Worm (Caenorhabditis elegans) whole organism, L4/young adult: ENCODE data around the gene hda-2.

Source experiments
- dao-5 ChIP-seq: sonication (generic microtip); optimal IDR thresholded peaks from 2 replicates; lab custom pipeline; 2016; ENCODE audit warnings: missing genotype, missing genetic modification characterization, moderate library complexity, missing compliant biosample characterization
- him-1 ChIP-seq: sonication (generic microtip); optimal IDR thresholded peaks from 2 replicates; lab custom pipeline; 2016; ENCODE audit warnings: missing genotype, missing genetic modification reagents, missing genetic modification characterization, missing compliant biosample characterization

DNA sequence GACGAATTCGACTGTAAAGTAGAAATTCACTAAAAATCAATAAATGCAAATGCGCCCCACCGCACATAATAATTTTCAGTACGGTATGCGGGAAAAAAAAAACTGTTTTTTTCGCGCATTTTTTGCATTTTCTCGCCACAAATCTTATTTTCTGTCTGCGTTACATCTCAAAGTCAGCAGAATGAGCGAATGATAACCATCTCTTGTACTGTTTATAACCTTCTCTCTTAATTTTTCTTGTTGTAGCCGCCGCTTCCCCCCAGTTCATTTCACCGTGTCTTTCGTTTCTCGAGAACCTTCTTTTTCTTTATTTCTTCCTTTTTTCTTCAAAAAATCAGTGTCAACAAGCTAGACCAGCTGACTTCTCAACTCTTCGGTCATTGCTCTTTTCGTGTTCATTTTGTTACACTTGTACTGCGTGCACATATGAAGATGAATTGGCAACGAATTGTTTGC is 6.8 kb downstream of the hda-2 start:
- no peak for TF ChIP-seq dao-5
- TF ChIP-seq him-1 (tag; lab: Kevin White, UChicago): no peak
